Worm (Caenorhabditis elegans): ENCODE data around the gene phf-31.

The phf-31 gene

ce11 chrX:10681698-10682097 lies at the start of gene phf-31:
Gene phf-31, plus strand, starts transcription at chrX:10681998.
- TF ChIP-seq W03F9.2 (tag; optimal IDR thresholded peaks at IDR 0.05), result no peak
- no peak for TF ChIP-seq dao-5 (tag; optimal IDR thresholded peaks at IDR 0.05)
- no peak for TF ChIP-seq him-1 (tag; optimal IDR thresholded peaks at IDR 0.05)

ce11 chrX:10635608-10636007 lies 46.2 kb upstream of the phf-31 start, which contains the start of gene daf-12:
Gene daf-12, plus strand, starts transcription at chrX:10635908.
- TF ChIP-seq W03F9.2 (tag; optimal IDR thresholded peaks at IDR 0.05) (no peak), him-1 (tag; optimal IDR thresholded peaks at IDR 0.05) (no peak), dao-5 (tag; optimal IDR thresholded peaks at IDR 0.05) (no peak)

- TF ChIP-seq dao-5 (tag; optimal IDR thresholded peaks at IDR 0.05), result peak; percentile 41
- TF ChIP-seq him-1 (tag; optimal IDR thresholded peaks at IDR 0.05), result peak; percentile 95
- TF ChIP-seq W03F9.2 (tag; optimal IDR thresholded peaks at IDR 0.05), result peak; percentile 0
These were observed 44.5 kb upstream of the phf-31 start for ce11 chrX:10637048-10637928.

DNA sequence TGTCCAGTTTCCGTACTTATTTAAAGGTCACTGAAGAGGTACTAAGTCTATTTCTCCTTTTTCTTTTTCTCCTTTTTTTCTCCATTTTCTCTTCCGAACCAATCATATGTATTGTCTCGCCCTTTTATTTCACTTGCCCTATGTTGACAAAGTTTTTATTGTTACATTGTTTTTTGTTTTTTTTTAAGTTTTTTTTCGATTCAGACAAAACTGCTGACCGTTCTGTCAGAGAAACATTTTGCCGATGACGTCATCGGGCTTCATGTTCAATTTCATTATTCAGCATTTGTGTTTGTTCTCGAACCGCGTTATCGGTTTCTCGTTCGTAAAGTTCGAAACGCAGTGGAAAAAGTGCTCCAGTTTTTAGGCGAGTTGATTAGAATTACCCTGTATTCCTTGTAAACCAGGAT lies 42.4 kb upstream of the phf-31 start:
- TF ChIP-seq him-1 (tag; optimal IDR thresholded peaks at IDR 0.05) (no peak), dao-5 (tag; optimal IDR thresholded peaks at IDR 0.05) (no peak), W03F9.2 (tag; optimal IDR thresholded peaks at IDR 0.05) (no peak)

- no peak for TF ChIP-seq him-1 (tag; optimal IDR thresholded peaks at IDR 0.05)
- no peak for TF ChIP-seq W03F9.2 (tag; optimal IDR thresholded peaks at IDR 0.05)
- no peak for TF ChIP-seq dao-5 (tag; optimal IDR thresholded peaks at IDR 0.05)
These were observed 41.2 kb upstream of the phf-31 start for ce11 chrX:10640578-10640977.

ce11 chrX:10645148-10645547 lies 36.6 kb upstream of the phf-31 start:
- TF ChIP-seq dao-5 (tag; optimal IDR thresholded peaks at IDR 0.05) (no peak), W03F9.2 (tag; optimal IDR thresholded peaks at IDR 0.05) (no peak), him-1 (tag; optimal IDR thresholded peaks at IDR 0.05) (no peak)

DNA sequence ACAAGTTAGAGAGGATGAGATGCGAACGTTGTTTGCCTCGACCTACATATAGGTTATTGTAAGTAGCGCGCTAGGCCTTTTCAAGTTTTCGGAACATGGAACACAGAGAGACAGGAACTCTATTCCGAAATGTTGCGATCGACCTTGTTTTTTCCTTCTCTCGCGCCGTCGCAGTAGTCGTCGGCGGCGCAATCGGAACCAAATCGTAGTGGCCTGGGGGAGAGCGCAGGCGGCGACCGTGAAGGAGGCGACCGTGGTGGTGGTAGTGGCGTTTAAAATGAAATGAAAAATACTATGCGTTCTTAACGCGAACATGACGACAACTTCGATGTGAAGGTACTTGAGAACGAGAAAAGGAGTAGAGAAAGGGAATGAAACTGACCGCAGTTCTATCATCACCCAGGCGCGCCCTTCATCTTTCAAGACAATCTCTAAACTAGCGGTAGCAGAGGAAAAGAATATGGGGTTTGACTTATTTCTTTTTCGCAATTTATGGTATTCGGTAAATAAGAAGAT lies 34.1 kb upstream of the phf-31 start:
- TF ChIP-seq dao-5 (tag; optimal IDR thresholded peaks at IDR 0.05) (no peak), him-1 (tag; optimal IDR thresholded peaks at IDR 0.05) (no peak), W03F9.2 (tag; optimal IDR thresholded peaks at IDR 0.05) (no peak)

- TF ChIP-seq W03F9.2 (tag; optimal IDR thresholded peaks at IDR 0.05), result no peak
- no peak for TF ChIP-seq him-1 (tag; optimal IDR thresholded peaks at IDR 0.05)
- TF ChIP-seq dao-5 (tag; optimal IDR thresholded peaks at IDR 0.05), result no peak
These were observed 31.7 kb upstream of the phf-31 start for ce11 chrX:10650103-10650502.

ce11 chrX:10656604-10657003 lies 25.2 kb upstream of the phf-31 start:
- TF ChIP-seq dao-5 (tag; optimal IDR thresholded peaks at IDR 0.05), result no peak
- TF ChIP-seq W03F9.2 (tag; optimal IDR thresholded peaks at IDR 0.05), result no peak
- no peak for TF ChIP-seq him-1 (tag; optimal IDR thresholded peaks at IDR 0.05)

ce11 chrX:10659508-10659907 lies 22.3 kb upstream of the phf-31 start:
- TF ChIP-seq him-1 (tag; optimal IDR thresholded peaks at IDR 0.05), result no peak
- TF ChIP-seq dao-5 (tag; optimal IDR thresholded peaks at IDR 0.05), result no peak
- no peak for TF ChIP-seq W03F9.2 (tag; optimal IDR thresholded peaks at IDR 0.05)

DNA sequence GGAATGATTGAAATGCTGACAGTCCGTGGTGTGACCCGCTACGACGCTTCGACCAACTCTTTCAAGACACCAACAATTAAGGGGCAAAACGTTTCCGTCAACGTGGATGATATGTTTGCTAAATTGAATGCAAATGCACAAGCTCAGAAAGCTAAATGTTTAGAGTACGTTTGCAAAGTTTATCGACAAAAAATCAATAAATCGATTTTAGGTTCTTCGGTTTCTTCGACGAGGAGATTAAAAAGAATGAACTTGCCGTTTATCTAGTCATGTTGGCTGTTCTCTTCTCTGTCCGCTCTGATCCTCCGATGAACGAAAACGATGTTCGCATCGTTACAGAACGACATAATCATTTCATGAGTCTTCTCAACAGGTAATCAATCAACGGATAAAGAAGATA lies 17.0 kb upstream of the phf-31 start:
- no peak for TF ChIP-seq him-1 (tag; optimal IDR thresholded peaks at IDR 0.05)
- no peak for TF ChIP-seq W03F9.2 (tag; optimal IDR thresholded peaks at IDR 0.05)
- TF ChIP-seq dao-5 (tag; optimal IDR thresholded peaks at IDR 0.05), result no peak

ce11 chrX:10666871-10667270 lies 14.9 kb upstream of the phf-31 start:
- TF ChIP-seq dao-5 (tag; optimal IDR thresholded peaks at IDR 0.05) (no peak), W03F9.2 (tag; optimal IDR thresholded peaks at IDR 0.05) (no peak), him-1 (tag; optimal IDR thresholded peaks at IDR 0.05) (no peak)

- TF ChIP-seq him-1 (tag; optimal IDR thresholded peaks at IDR 0.05) (no peak), dao-5 (tag; optimal IDR thresholded peaks at IDR 0.05) (no peak), W03F9.2 (tag; optimal IDR thresholded peaks at IDR 0.05) (no peak)
These were observed 14.1 kb upstream of the phf-31 start for ce11 chrX:10667424-10668291.

- TF ChIP-seq him-1 (tag; optimal IDR thresholded peaks at IDR 0.05) (no peak), W03F9.2 (tag; optimal IDR thresholded peaks at IDR 0.05) (no peak), dao-5 (tag; optimal IDR thresholded peaks at IDR 0.05) (no peak)
These were observed 11.6 kb upstream of the phf-31 start for ce11 chrX:10670198-10670597.
